Worm (Caenorhabditis elegans): ENCODE measurements around the gene Y19D10B.8.
"Not testable (repeated sequence)": the region's sequence is repeated elsewhere in the genome, so short reads cannot be mapped to it uniquely, and the experiment has no call there.

Gene Y19D10B.8

DNA sequence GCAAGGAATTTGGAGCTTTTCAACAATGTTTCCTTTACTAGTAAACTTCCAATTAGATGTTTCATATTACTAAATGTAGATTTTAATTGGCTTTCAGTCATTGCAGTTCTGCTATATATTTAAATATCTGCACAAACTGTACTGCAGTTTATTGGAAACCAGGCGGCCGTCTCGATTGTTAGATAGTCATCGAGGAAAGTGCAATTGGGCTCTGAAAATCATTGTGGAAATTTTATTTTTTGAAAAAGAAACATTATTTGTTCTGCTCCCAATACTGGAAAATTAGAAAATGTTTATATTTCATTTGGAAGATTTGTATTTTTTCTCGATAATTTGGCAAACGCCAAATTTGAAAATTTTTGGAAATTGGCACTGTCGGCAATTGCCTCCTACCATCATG lies 37.7 kb upstream of the Y19D10B.8 start, which contains the start of gene irld-29:
Gene irld-29 (minus strand): TSS at position 101 of the 400 bp plus-strand sequence.
- no peak for TF ChIP-seq ces-1 (GFP tag; optimal IDR thresholded peaks at IDR 0.05)
- TF ChIP-seq elt-1 (tag; optimal IDR thresholded peaks at IDR 0.05; ENCODE audit: borderline replicate concordance, insufficient read depth), result no peak
- no peak for TF ChIP-seq mls-2 (tag; optimal IDR thresholded peaks at IDR 0.05)
- no peak for TF ChIP-seq unc-120 (tag; optimal IDR thresholded peaks at IDR 0.05; ENCODE audit: poor library complexity, severe bottlenecking)
- TF ChIP-seq nhr-76 (tag; optimal IDR thresholded peaks at IDR 0.05), result no peak
- no peak for TF ChIP-seq lin-13 (tag; optimal IDR thresholded peaks at IDR 0.05)
- no peak for TF ChIP-seq nhr-2 (tag; optimal IDR thresholded peaks at IDR 0.05)
- TF ChIP-seq snpc-4 (tag; optimal IDR thresholded peaks at IDR 0.05), result no peak
- TF ChIP-seq nhr-12 (tag; optimal IDR thresholded peaks at IDR 0.05), result no peak
- TF ChIP-seq mab-5 (tag; optimal IDR thresholded peaks at IDR 0.05), result no peak
- no peak for TF ChIP-seq zip-8 (tag; optimal IDR thresholded peaks at IDR 0.05)
- no peak for TF ChIP-seq ztf-11 (tag; optimal IDR thresholded peaks at IDR 0.05)
- TF ChIP-seq nhr-237 (tag; optimal IDR thresholded peaks at IDR 0.05), result no peak
- no peak for TF ChIP-seq lsy-2 (tag; optimal IDR thresholded peaks at IDR 0.05)
- no peak for TF ChIP-seq ham-2 (GFP tag; optimal IDR thresholded peaks at IDR 0.05)
- TF ChIP-seq unc-39 (tag; optimal IDR thresholded peaks at IDR 0.05), result no peak
- TF ChIP-seq nhr-28 (tag; optimal IDR thresholded peaks at IDR 0.05), result no peak
- TF ChIP-seq lin-32 (GFP tag; optimal IDR thresholded peaks at IDR 0.05), result no peak
- no peak for TF ChIP-seq sem-2 (GFP tag; optimal IDR thresholded peaks at IDR 0.05)
- no peak for TF ChIP-seq unc-62 (GFP tag; optimal IDR thresholded peaks at IDR 0.05)

DNA sequence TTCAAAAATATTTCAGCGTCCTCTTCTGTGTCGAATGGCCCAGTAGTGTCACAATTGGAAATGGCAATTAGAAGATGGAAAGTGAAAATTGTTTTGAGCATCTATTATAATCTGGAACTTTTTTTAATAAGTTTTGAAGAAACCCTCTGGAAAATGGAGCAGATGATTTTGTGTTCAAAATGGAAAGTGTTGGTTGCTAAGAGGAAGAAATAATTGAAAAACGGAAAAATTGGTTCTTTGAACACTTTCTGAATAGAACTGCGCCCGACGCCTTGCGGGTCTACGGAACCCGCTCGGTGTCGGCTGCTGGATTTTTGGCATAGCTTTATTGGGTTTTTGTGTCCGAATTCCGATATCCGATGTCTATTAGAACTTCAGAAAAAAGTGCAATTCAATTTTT lies 35.3 kb upstream of the Y19D10B.8 start, which contains the start of gene irld-28:
Gene irld-28 (minus strand): TSS at position 101 of the 400 bp plus-strand sequence.
- no peak for TF ChIP-seq mab-5 (tag; optimal IDR thresholded peaks at IDR 0.05)
- TF ChIP-seq snpc-4 (tag; optimal IDR thresholded peaks at IDR 0.05), result no peak

DNA sequence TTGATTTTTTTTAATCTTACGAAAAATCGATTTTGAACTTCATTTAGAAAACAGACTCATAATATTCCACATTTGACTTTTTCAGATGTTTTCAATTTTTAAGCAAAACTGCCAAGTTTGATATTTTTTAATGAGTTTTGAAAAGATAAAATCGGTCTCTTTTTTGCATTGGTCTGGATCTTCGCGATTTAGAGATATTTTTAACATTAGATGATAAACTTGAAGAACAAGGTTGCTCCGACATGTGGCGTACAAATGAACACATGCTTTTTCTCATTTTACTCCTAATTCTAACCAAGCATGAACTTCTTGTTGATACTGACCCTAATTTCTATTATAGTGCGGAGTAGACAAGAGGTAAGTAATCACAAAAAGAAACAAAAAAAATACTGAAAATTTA lies 30.8 kb upstream of the Y19D10B.8 start, which contains the start of gene irld-32:
Gene irld-32 (plus strand): TSS at position 301 of the 400 bp plus-strand sequence.
- TF ChIP-seq nhr-76, hlh-1, lin-13 (tag; optimal IDR thresholded peaks at IDR 0.05): not testable (repeated sequence)

DNA sequence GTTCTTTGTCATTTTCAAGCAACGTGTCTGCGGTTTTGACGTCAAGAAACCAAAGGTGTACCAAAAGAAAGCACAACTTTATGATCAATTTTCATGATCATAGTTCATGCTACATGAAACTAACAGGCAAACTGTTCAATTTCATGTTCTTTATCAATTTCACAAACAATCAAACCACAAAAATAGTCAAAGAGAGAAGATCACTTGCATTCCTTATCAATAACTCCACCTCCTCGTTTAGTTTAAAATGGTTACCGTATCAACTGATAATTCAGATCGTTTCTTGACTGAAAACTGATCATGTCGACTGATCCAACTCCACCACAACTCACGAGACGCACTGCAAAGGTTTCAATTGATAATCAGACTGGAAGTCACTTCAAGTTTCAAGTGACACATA lies 29.3 kb upstream of the Y19D10B.8 start, which contains the start of gene pud-1.1:
Gene pud-1.1 (plus strand): TSS at position 301 of the 400 bp plus-strand sequence.
- not testable (repeated sequence) for TF ChIP-seq snpc-4 (tag; optimal IDR thresholded peaks at IDR 0.05); ham-2 (GFP tag; optimal IDR thresholded peaks at IDR 0.05); blmp-1 (tag; optimal IDR thresholded peaks at IDR 0.05)

DNA sequence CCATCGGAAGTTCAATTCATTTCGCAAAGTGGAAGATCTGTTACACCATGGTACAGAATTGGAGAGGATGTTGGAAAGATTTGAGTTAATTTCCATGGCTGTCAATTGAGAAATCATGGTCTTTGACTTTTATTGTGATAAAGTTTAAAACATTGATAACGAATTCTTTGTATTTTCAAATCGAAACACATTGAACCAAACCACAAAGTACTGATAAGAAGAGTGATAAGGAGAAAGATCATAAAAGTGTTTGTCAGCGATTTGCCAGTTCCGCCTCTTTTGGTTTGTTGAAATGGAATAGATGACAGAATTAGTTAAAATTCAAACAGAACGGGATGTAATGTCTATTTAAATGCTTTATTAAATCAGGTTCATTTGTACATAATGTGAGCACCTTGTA lies 26.3 kb upstream of the Y19D10B.8 start:
- no peak for TF ChIP-seq ceh-43 (GFP tag; optimal IDR thresholded peaks at IDR 0.05)
- no peak for TF ChIP-seq nhr-237 (tag; optimal IDR thresholded peaks at IDR 0.05)
- no peak for TF ChIP-seq mls-2 (tag; optimal IDR thresholded peaks at IDR 0.05)
- TF ChIP-seq drap-1 (GFP tag; optimal IDR thresholded peaks at IDR 0.05), result no peak
- TF ChIP-seq unc-120 (tag; optimal IDR thresholded peaks at IDR 0.05; ENCODE audit: poor library complexity, severe bottlenecking), result no peak
- no peak for TF ChIP-seq ces-1 (GFP tag; optimal IDR thresholded peaks at IDR 0.05)

DNA sequence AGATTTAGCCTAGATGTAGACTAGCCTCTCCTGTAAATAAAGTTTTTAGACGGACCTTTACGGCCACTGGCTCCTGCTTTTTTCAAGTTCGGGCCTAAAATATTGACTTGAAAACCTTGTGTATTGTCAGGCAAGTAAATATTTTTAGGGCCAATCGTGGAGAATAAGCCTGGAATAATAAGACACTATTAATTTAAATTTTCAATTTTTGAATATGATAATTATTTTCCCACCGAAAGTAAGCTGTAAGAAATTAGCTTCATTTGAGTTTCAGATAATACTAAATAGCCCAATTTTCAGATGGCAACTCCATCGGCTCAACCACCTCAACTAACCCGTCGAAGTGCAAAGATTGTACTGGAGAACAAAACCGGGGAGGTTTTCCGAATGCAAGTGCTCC lies 25.6 kb upstream of the Y19D10B.8 start, which contains the start of gene pud-4:
Gene pud-4 (plus strand): TSS at position 301 of the 400 bp plus-strand sequence.
- no peak for TF ChIP-seq lin-32 (GFP tag; optimal IDR thresholded peaks at IDR 0.05)
- TF ChIP-seq nhr-76 (tag; optimal IDR thresholded peaks at IDR 0.05), result no peak
- no peak for TF ChIP-seq snpc-4 (tag; optimal IDR thresholded peaks at IDR 0.05)
- no peak for TF ChIP-seq nhr-237 (tag; optimal IDR thresholded peaks at IDR 0.05)
- no peak for TF ChIP-seq ceh-83 (GFP tag; optimal IDR thresholded peaks at IDR 0.05)
- no peak for TF ChIP-seq sem-2 (GFP tag; optimal IDR thresholded peaks at IDR 0.05)
- TF ChIP-seq M03D4.4 (tag; optimal IDR thresholded peaks at IDR 0.05), result no peak

DNA sequence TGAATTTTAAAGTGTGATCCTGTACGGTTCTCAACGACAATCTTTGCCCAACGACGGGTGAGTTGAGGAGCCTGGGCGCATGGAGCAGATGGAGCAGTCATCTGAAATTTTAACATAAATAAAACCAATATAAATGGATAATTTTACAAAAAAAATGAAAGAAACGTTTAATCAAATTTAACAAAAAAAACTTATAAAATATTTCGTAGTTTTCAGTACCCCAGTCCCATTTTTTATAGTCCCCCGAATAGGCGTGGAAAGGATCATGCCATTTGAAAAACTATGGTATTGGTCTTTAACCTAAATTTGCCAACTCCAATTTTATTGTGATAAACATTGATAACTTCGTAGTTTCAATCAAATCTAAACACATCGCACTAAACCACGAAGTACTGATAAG lies 24.2 kb upstream of the Y19D10B.8 start, which contains the start of gene pud-3:
Gene pud-3 (minus strand): TSS at position 101 of the 400 bp plus-strand sequence.
- no peak for TF ChIP-seq nhr-237 (tag; optimal IDR thresholded peaks at IDR 0.05)
- TF ChIP-seq lin-13 (tag; optimal IDR thresholded peaks at IDR 0.05), result no peak
- TF ChIP-seq pha-4 (tag; optimal IDR thresholded peaks at IDR 0.05), result no peak
- no peak for TF ChIP-seq lsy-2 (tag; optimal IDR thresholded peaks at IDR 0.05)
- TF ChIP-seq drap-1 (GFP tag; optimal IDR thresholded peaks at IDR 0.05), result no peak
- TF ChIP-seq elt-3 (tag; optimal IDR thresholded peaks at IDR 0.05), result no peak
- TF ChIP-seq ceh-83 (GFP tag; optimal IDR thresholded peaks at IDR 0.05), result no peak
- TF ChIP-seq nhr-28 (tag; optimal IDR thresholded peaks at IDR 0.05), result no peak
- no peak for TF ChIP-seq flh-1 (GFP tag; optimal IDR thresholded peaks at IDR 0.05)
- no peak for TF ChIP-seq bed-3 (GFP tag; optimal IDR thresholded peaks at IDR 0.05)
- no peak for TF ChIP-seq M03D4.4 (tag; optimal IDR thresholded peaks at IDR 0.05)
- no peak for TF ChIP-seq sptf-1 (tag; optimal IDR thresholded peaks at IDR 0.05)
